Fruit fly (Drosophila melanogaster): ENCODE data around the gene scpr-A.

scpr-A gene

DNA sequence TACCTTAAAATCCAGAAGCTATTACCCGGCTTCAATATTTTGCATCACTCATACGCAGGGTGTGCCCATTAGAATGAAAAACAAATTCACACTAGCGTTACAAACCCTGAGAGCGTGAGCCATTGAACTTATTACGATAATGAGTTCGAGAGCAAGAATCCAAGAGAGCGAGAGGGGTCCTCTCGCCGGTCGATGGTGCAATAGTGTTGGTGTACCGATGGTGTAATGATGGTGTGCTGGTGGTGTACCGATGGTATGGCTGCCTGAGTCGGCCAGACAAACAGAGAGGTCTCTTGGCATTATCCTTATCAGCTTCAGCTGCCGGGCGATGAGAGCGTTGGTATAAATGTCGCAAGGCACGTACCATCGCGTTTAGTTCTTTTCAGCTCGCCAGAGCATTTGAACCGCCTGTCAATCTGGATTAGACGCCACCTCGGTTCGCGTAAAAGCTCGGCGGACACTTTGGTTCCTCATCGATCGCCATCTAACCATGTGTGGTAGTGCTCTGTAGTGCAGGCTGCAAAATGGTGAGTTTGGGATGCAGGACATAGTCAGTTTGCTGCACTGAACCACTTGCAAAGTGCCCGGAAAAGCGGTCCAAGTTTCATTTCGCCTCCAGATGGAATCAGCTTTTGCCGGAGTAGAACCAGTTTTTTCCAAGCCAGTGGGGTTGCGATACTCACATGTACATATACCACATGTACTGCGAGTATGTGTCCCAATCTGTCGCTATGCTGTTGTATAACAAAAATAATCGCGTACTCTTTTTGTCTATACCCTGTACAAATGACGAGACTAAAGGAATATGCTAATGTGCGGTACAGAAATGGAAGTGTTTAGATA is 40.7 kb upstream of the scpr-A start:
- TF ChIP-seq Clk (GFP tag; optimal IDR thresholded peaks at IDR 0.05) (no peak), Mnt (GFP tag; optimal IDR thresholded peaks at IDR 0.05) (peak; percentile 27), CG11617 (GFP tag; optimal IDR thresholded peaks at IDR 0.05) (no peak), kay (GFP tag; ENCODE audit: borderline replicate concordance) (peak; percentile 92), CG7045 (GFP tag; optimal IDR thresholded peaks at IDR 0.05) (peak; percentile 2), CG12768 (GFP tag; optimal IDR thresholded peaks at IDR 0.05) (no peak), cic (GFP tag; optimal IDR thresholded peaks at IDR 0.05) (peak; percentile 30), tj (GFP tag; optimal IDR thresholded peaks at IDR 0.05) (no peak), pad (GFP tag; optimal IDR thresholded peaks at IDR 0.05) (no peak), CG33017 (tag; optimal IDR thresholded peaks at IDR 0.05) (no peak), CG1620 (GFP tag; optimal IDR thresholded peaks at IDR 0.05) (no peak), CG14711 (tag; optimal IDR thresholded peaks at IDR 0.05) (peak; percentile 56), CG7101 (tag; optimal IDR thresholded peaks at IDR 0.05) (no peak), cnc (optimal IDR thresholded peaks at IDR 0.05) (no peak), Crg-1 (GFP tag; optimal IDR thresholded peaks at IDR 0.05) (no peak)

dm6 chr3R:11200885-11201421 is 40.0 kb upstream of the scpr-A start:
- no peak for TF ChIP-seq Clk (GFP tag; optimal IDR thresholded peaks at IDR 0.05)
- TF ChIP-seq Hr96 (GFP tag; optimal IDR thresholded peaks at IDR 0.05): no peak
- no peak for TF ChIP-seq tj (GFP tag; optimal IDR thresholded peaks at IDR 0.05)
- TF ChIP-seq kay (GFP tag; ENCODE audit: borderline replicate concordance): no peak
- peak; percentile 50 for TF ChIP-seq CG7101 (tag; optimal IDR thresholded peaks at IDR 0.05)
- TF ChIP-seq CG14711 (tag; optimal IDR thresholded peaks at IDR 0.05): no peak
- no peak for TF ChIP-seq CG7045 (GFP tag; optimal IDR thresholded peaks at IDR 0.05)
- no peak for TF ChIP-seq bab1 (GFP tag; optimal IDR thresholded peaks at IDR 0.05)
- TF ChIP-seq Mnt (GFP tag; optimal IDR thresholded peaks at IDR 0.05): no peak
- no peak for TF ChIP-seq CG1620 (GFP tag; optimal IDR thresholded peaks at IDR 0.05)
- no peak for TF ChIP-seq cic (GFP tag; optimal IDR thresholded peaks at IDR 0.05)
- TF ChIP-seq CG11617 (GFP tag; optimal IDR thresholded peaks at IDR 0.05): peak; percentile 42
- no peak for TF ChIP-seq CG5204 (GFP tag; optimal IDR thresholded peaks at IDR 0.05)
- TF ChIP-seq CG33017 (tag; optimal IDR thresholded peaks at IDR 0.05): peak; percentile 46
- TF ChIP-seq ovo (GFP tag; optimal IDR thresholded peaks at IDR 0.05): no peak
- no peak for TF ChIP-seq cnc (optimal IDR thresholded peaks at IDR 0.05)

dm6 chr3R:11208766-11209331 is 32.1 kb upstream of the scpr-A start:
- no peak for TF ChIP-seq ovo (GFP tag; optimal IDR thresholded peaks at IDR 0.05)
- no peak for TF ChIP-seq Clk (GFP tag; optimal IDR thresholded peaks at IDR 0.05)
- TF ChIP-seq CG7045 (GFP tag; optimal IDR thresholded peaks at IDR 0.05): no peak
- TF ChIP-seq bab1 (GFP tag; optimal IDR thresholded peaks at IDR 0.05): peak; percentile 48
- TF ChIP-seq cic (GFP tag; optimal IDR thresholded peaks at IDR 0.05): peak; percentile 44
- TF ChIP-seq CG1620 (GFP tag; optimal IDR thresholded peaks at IDR 0.05): no peak
- no peak for TF ChIP-seq CG5204 (GFP tag; optimal IDR thresholded peaks at IDR 0.05)
- TF ChIP-seq toe (GFP tag; optimal IDR thresholded peaks at IDR 0.05): no peak
- peak; percentile 18 for TF ChIP-seq Mnt (GFP tag; optimal IDR thresholded peaks at IDR 0.05)
- no peak for TF ChIP-seq CG14711 (tag; optimal IDR thresholded peaks at IDR 0.05)

dm6 chr3R:11209801-11210402 is 31.1 kb upstream of the scpr-A start, which contains the start of the genes SdhC and Tctp:
SdhC (minus strand) TSS chr3R:11209849.
Tctp (plus strand) TSS chr3R:11210247.
- TF ChIP-seq CG5204 (GFP tag; optimal IDR thresholded peaks at IDR 0.05) (no peak), Hr96 (GFP tag; optimal IDR thresholded peaks at IDR 0.05) (peak; percentile 77), ovo (GFP tag; optimal IDR thresholded peaks at IDR 0.05) (peak; percentile 74), CG1620 (GFP tag; optimal IDR thresholded peaks at IDR 0.05) (peak; percentile 51), Mnt (GFP tag; optimal IDR thresholded peaks at IDR 0.05) (peak; percentile 92), cic (GFP tag; optimal IDR thresholded peaks at IDR 0.05) (peak; percentile 69), pad (GFP tag; optimal IDR thresholded peaks at IDR 0.05) (peak; percentile 42), kay (GFP tag; ENCODE audit: borderline replicate concordance) (no peak), CG7101 (tag; optimal IDR thresholded peaks at IDR 0.05) (peak; percentile 68), Clk (GFP tag; optimal IDR thresholded peaks at IDR 0.05) (no peak), CG33017 (tag; optimal IDR thresholded peaks at IDR 0.05) (peak; percentile 37), bab1 (GFP tag; optimal IDR thresholded peaks at IDR 0.05) (peak; percentile 48), cnc (optimal IDR thresholded peaks at IDR 0.05) (no peak), CG11617 (GFP tag; optimal IDR thresholded peaks at IDR 0.05) (peak; percentile 90), toe (GFP tag; optimal IDR thresholded peaks at IDR 0.05) (peak; percentile 77), CG14711 (tag; optimal IDR thresholded peaks at IDR 0.05) (peak; percentile 36), Crg-1 (GFP tag; optimal IDR thresholded peaks at IDR 0.05) (peak; percentile 33), CG12768 (GFP tag; optimal IDR thresholded peaks at IDR 0.05) (peak; percentile 44), tj (GFP tag; optimal IDR thresholded peaks at IDR 0.05) (peak; percentile 32), CG7045 (GFP tag; optimal IDR thresholded peaks at IDR 0.05) (peak; percentile 48)
